Worm (Caenorhabditis elegans): Measurements from ENCODE around the gene sym-2.

DNA sequence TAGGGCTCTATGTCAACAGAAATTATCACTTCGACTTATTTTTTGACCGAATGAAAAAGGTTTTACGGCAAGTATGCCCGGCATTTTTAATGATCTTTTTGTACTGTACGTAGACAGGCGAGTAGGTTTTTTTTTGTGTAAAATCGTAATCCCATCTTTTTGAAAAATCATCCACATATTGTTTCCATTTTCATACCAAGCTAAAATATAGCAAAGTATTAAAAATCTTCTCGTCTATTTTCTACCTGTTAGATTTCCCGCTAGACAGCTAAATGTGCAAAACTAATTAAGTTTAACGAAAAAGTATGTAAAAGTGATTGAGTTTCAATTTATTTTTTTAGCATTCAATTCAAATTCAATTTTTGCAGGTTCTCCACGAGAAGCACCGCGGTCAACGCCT, 56.9 kb downstream of the sym-2 start, which contains the start of gene C16D2.1:
- TF ChIP-seq flt-1 (GFP tag; IDR thresholded peaks at IDR 0.05) (no peak), ztf-29 (GFP tag; IDR thresholded peaks at IDR 0.05) (no peak), cog-1 (tag; optimal IDR thresholded peaks at IDR 0.05) (no peak), ztf-23 (GFP tag; IDR thresholded peaks at IDR 0.05) (no peak), med-1 (GFP tag; optimal IDR thresholded peaks at IDR 0.05; ENCODE audit: insufficient read depth) (no peak), klf-2 (GFP tag; conservative IDR thresholded peaks at IDR 0.05) (no peak), tab-1 (GFP tag; IDR thresholded peaks at IDR 0.05) (no peak), ref-1 (GFP tag; conservative IDR thresholded peaks at IDR 0.05) (no peak), T22C8.4 (GFP tag; IDR thresholded peaks at IDR 0.05) (no peak)

Measured in whole organism, midembryonic.